Worm (Caenorhabditis elegans): ENCODE measurements around the gene R03G5.6.

The R03G5.6 gene

ce11 chrX:7823108-7823704 lies 6.5 kb upstream of the R03G5.6 start, which contains the start of gene eef-1A.2:
eef-1A.2 (plus strand) TSS chrX:7823654.
- TF ChIP-seq cebp-1 (GFP tag; IDR thresholded peaks at IDR 0.05) (peak; percentile 100), cebp-1 (tag; optimal IDR thresholded peaks at IDR 0.05) (peak; percentile 100), unc-62 (GFP tag; optimal IDR thresholded peaks at IDR 0.05) (peak; percentile 67), C06A6.2 (GFP tag; conservative IDR thresholded peaks at IDR 0.05) (peak; percentile 85), Y79H2A.3 (GFP tag; conservative IDR thresholded peaks at IDR 0.05) (0 out of 2 replicates have a peak, but pooled peaks have one; percentile 47), F37B4.10 (GFP tag; IDR thresholded peaks at IDR 0.05) (no peak), ztf-22 (GFP tag; optimal IDR thresholded peaks at IDR 0.05) (peak; percentile 88), K11D2.4 (GFP tag; IDR thresholded peaks at IDR 0.05) (peak; percentile 88), rcor-1 (GFP tag; IDR thresholded peaks at IDR 0.05) (peak; percentile 53; the same call in 1 of the 2 replicates), snpc-1.1 (tag; optimal IDR thresholded peaks at IDR 0.05; ENCODE audit: insufficient read depth) (no peak), athp-1 (tag; optimal IDR thresholded peaks at IDR 0.05) (peak; percentile 82), D2030.7 (GFP tag; IDR thresholded peaks at IDR 0.05) (no peak), ceh-91 (GFP tag; IDR thresholded peaks at IDR 0.05) (no peak; the same call in 1 of the 2 replicates), nhr-80 (tag; optimal IDR thresholded peaks at IDR 0.05) (peak; percentile 97), somi-1 (GFP tag; optimal IDR thresholded peaks at IDR 0.05) (peak; percentile 83), K12H6.12 (tag; optimal IDR thresholded peaks at IDR 0.05) (peak; percentile 98), B0336.3 (GFP tag; IDR thresholded peaks at IDR 0.05) (peak; percentile 94), bed-1 (GFP tag; IDR thresholded peaks at IDR 0.05) (no peak), Y53F4B.3 (GFP tag; IDR thresholded peaks at IDR 0.05) (no peak), aptf-2 (GFP tag; conservative IDR thresholded peaks at IDR 0.05) (no peak), die-1 (tag; optimal IDR thresholded peaks at IDR 0.05) (peak; percentile 58), bed-2 (GFP tag; IDR thresholded peaks at IDR 0.05) (peak; percentile 55; the same call in 1 of the 2 replicates), B0261.1 (tag; optimal IDR thresholded peaks at IDR 0.05) (peak; percentile 30), egrh-3 (GFP tag; IDR thresholded peaks at IDR 0.05) (peak; percentile 72), ztf-6 (GFP tag; IDR thresholded peaks at IDR 0.05) (0 out of 2 replicates have a peak, but pooled peaks have one; percentile 70), dpff-1 (tag; optimal IDR thresholded peaks at IDR 0.05) (no peak), lin-35 (GFP tag; optimal IDR thresholded peaks at IDR 0.05) (peak in 1 of 3 experiments; percentile 78), dox-1 (GFP tag; IDR thresholded peaks at IDR 0.05) (peak; percentile 93), zfh-2 (GFP tag; conservative IDR thresholded peaks at IDR 0.05) (peak; percentile 98), egl-18 (GFP tag; IDR thresholded peaks at IDR 0.05) (0 out of 2 replicates have a peak, but pooled peaks have one; percentile 24), madf-10 (tag; optimal IDR thresholded peaks at IDR 0.05) (peak; percentile 66), lin-54 (GFP tag; optimal IDR thresholded peaks at IDR 0.05) (peak; percentile 75), cebp-2 (GFP tag; IDR thresholded peaks at IDR 0.05) (peak; percentile 96), snpc-4 (GFP tag; optimal IDR thresholded peaks at IDR 0.05) (peak; percentile 31), snpc-4 (tag; optimal IDR thresholded peaks at IDR 0.05) (peak in 3 of 4 experiments; percentile 36 to 74 (median 68)), gei-17 (GFP tag; optimal IDR thresholded peaks at IDR 0.05) (peak; percentile 83), ztf-26 (tag; optimal IDR thresholded peaks at IDR 0.05) (peak; percentile 92), attf-3 (GFP tag; conservative IDR thresholded peaks at IDR 0.05) (no peak), lir-1 (GFP tag; conservative IDR thresholded peaks at IDR 0.05) (peak; percentile 88), hmg-1.2 (GFP tag; IDR thresholded peaks at IDR 0.05) (peak; percentile 83), tbp1 (GFP tag; optimal IDR thresholded peaks at IDR 0.05) (peak; percentile 66), mcd-1 (GFP tag; IDR thresholded peaks at IDR 0.05) (peak; percentile 80), T26A5.8 (tag; optimal IDR thresholded peaks at IDR 0.05) (no peak), akir-1 (GFP tag; optimal IDR thresholded peaks at IDR 0.05) (peak; percentile 44), rpc-1 (optimal IDR thresholded peaks at IDR 0.05) (no peak), rpc-1 (tag; optimal IDR thresholded peaks at IDR 0.05) (no peak), sptf-2 (GFP tag; optimal IDR thresholded peaks at IDR 0.05) (peak; percentile 42), F22D6.2 (tag; optimal IDR thresholded peaks at IDR 0.05) (peak; percentile 18), repo-1 (tag; optimal IDR thresholded peaks at IDR 0.05) (peak; percentile 80)

Measured in whole organism, young adult.